Fruit fly (Drosophila melanogaster): ENCODE measurements around the gene MED30.

Gene MED30

DNA sequence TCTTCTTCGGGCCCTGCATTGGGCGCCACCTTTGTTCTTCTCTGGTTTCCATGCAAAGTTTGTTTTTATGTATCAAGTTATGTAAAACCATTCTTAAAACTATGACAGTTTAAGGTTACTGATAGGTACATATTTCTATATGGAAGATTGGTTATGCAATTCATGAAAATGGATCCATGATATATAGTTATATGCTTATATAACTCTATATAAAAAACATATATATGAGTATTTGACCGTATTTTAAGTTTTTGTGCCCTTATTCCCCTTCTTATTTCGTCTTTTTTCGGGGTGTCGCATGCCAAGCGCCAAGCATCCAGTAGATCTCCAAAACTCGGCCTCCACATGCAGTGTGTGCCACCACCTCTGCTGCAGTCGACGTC lies 37.8 kb downstream of the MED30 start:
- TF ChIP-seq CG6813 (GFP tag; optimal IDR thresholded peaks at IDR 0.05) (peak; percentile 45), HLHmδ (GFP tag; optimal IDR thresholded peaks at IDR 0.05) (peak; percentile 6), Sox100B (GFP tag; optimal IDR thresholded peaks at IDR 0.05) (no peak), CG6765 (GFP tag; optimal IDR thresholded peaks at IDR 0.05) (peak; percentile 32), Myb (GFP tag; optimal IDR thresholded peaks at IDR 0.05) (no peak), Awh (GFP tag; IDR thresholded peaks at IDR 0.05) (no peak), sens (GFP tag) (peak; percentile 70), Pdp1 (GFP tag; optimal IDR thresholded peaks at IDR 0.05) (peak in 1 of 2 experiments; percentile 95)

DNA sequence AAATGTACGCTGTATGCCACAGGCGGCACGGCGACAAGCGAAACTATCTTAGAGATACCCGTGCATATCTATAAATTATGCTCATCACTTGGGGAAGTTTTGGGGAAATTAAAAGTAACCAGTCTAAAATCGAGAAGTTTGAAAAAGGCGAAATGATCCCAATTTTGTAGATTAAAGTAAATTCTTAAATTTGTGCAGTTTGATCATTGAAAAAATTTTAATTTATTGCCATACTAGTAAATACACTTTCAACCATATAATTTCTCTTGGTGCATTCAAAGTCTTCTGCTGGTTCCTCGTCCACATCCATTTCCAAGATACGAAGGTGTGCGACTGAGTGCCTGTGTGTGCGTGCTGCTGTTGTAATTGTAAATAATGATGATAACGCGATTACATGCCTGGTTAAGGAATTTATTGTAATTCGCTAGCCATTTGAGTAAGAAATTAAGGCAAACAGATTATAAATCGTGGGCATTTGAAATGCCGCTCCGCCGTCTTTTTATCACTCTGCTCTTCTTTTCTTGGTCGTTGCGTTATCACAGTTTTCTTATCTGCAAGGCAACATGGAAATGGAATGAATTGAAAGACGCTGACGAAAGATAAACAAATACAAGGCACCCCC lies 38.4 kb downstream of the MED30 start:
- TF ChIP-seq crp (GFP tag; optimal IDR thresholded peaks at IDR 0.05) (peak in 1 of 2 experiments; percentile 24), gro (GFP tag; optimal IDR thresholded peaks at IDR 0.05) (peak; percentile 39), hb (GFP tag; IDR thresholded peaks at IDR 0.05; ENCODE audit: partially characterized antibody) (no peak), lab (GFP tag; optimal IDR thresholded peaks at IDR 0.05) (peak; percentile 87), Eip74EF (GFP tag; optimal IDR thresholded peaks at IDR 0.05) (peak in 1 of 2 experiments; percentile 77), Poxn (GFP tag; IDR thresholded peaks at IDR 0.05) (no peak), CG6175 (GFP tag; IDR thresholded peaks at IDR 0.05) (0 out of 3 replicates have a peak, but pooled peaks have one; percentile 9), pfk (GFP tag; optimal IDR thresholded peaks at IDR 0.05) (no peak), tll (GFP tag; optimal IDR thresholded peaks at IDR 0.05) (no peak), chm (GFP tag; IDR thresholded peaks at IDR 0.05) (peak; percentile 90), Bdp1 (GFP tag; optimal IDR thresholded peaks at IDR 0.05) (peak; percentile 73), prd (optimal IDR thresholded peaks at IDR 0.05) (no peak), prd (GFP tag; IDR thresholded peaks at IDR 0.05) (peak; percentile 93), eve (GFP tag; optimal IDR thresholded peaks at IDR 0.05) (peak in 1 of 2 experiments; percentile 92), CG5953 (GFP tag; IDR thresholded peaks at IDR 0.05) (peak; percentile 73), CG10431 (GFP tag; optimal IDR thresholded peaks at IDR 0.05) (no peak), Doc2 (GFP tag; IDR thresholded peaks at IDR 0.05) (no peak), D (optimal IDR thresholded peaks at IDR 0.05) (no peak), D (GFP tag; optimal IDR thresholded peaks at IDR 0.05) (peak; percentile 82), B-H1 (GFP tag; IDR thresholded peaks at IDR 0.05) (peak; percentile 90), Sin3A (optimal IDR thresholded peaks at IDR 0.05) (no peak), nerfin-1 (tag; optimal IDR thresholded peaks at IDR 0.05) (peak; percentile 68), CG16813 (GFP tag; IDR thresholded peaks at IDR 0.05; ENCODE audit: partially characterized antibody) (no peak), dmrt99B (tag; optimal IDR thresholded peaks at IDR 0.05) (peak; percentile 95), chinmo (GFP tag; IDR thresholded peaks at IDR 0.05; ENCODE audit: partially characterized antibody) (0 out of 4 replicates have a peak, but pooled peaks have one; percentile 10), BtbVII (GFP tag; optimal IDR thresholded peaks at IDR 0.05) (peak; percentile 72), CG10267 (tag; optimal IDR thresholded peaks at IDR 0.05) (peak; percentile 79), scrt (GFP tag; optimal IDR thresholded peaks at IDR 0.05) (peak; percentile 57), Antp (GFP tag; optimal IDR thresholded peaks at IDR 0.05) (peak; percentile 85), CG17186 (GFP tag; optimal IDR thresholded peaks at IDR 0.05) (peak; percentile 53), CG1602 (GFP tag; optimal IDR thresholded peaks at IDR 0.05) (peak; percentile 88), insv (GFP tag; optimal IDR thresholded peaks at IDR 0.05) (no peak), CG15073 (GFP tag; optimal IDR thresholded peaks at IDR 0.05) (no peak), CG13123 (GFP tag; optimal IDR thresholded peaks at IDR 0.05) (peak; percentile 79), lov (optimal IDR thresholded peaks at IDR 0.05) (no peak), lov (GFP tag; IDR thresholded peaks at IDR 0.05) (peak; percentile 74; the same call in 2 of the 3 replicates), Fer1 (GFP tag; optimal IDR thresholded peaks at IDR 0.05) (peak; percentile 89), D19A (tag; optimal IDR thresholded peaks at IDR 0.05) (peak; percentile 94), pnt (GFP tag; optimal IDR thresholded peaks at IDR 0.05) (peak; percentile 89), Aef1 (GFP tag; IDR thresholded peaks at IDR 0.05) (peak; percentile 87), grn (GFP tag; optimal IDR thresholded peaks at IDR 0.05) (peak; percentile 44)

Data from whole organism, embryonic.